Worm (Caenorhabditis elegans) whole organism, L4 larva: ENCODE results near the gene unk-1.

Experiments
- Y48G9A.11 ChIP-seq: fragments of 200-800 bp; sonication (Bioruptor generic); IDR thresholded peaks from 2 replicates; pipeline ENCODE4 v1.3.6; 2022; ENCODE audit warnings: missing genetic modification reagents, missing genetic modification characterization, missing compliant biosample characterization
- ama-1 ChIP-seq: fragments of 150-350 bp; optimal IDR thresholded peaks from 2 replicates; lab custom pipeline; 2014; ENCODE audit warnings: inconsistent platforms, mixed read lengths
- arid-1 ChIP-seq: fragments of 200-800 bp; sonication (Bioruptor generic); conservative IDR thresholded peaks from 2 replicates; pipeline ENCODE4 v1.3.6; 2022; ENCODE audit warnings: missing genetic modification reagents, missing genetic modification characterization, missing compliant biosample characterization
- ces-1 ChIP-seq: fragments of 150-350 bp; sonication (generic microtip); optimal IDR thresholded peaks from 4 replicates; lab custom pipeline; 2014; ENCODE audit warnings: missing biosample characterization, missing genetic modification reagents, missing genetic modification characterization
- daf-16 ChIP-seq, 3 experiments: sonication (generic microtip); optimal IDR thresholded peaks; 2 replicates each; lab custom pipeline; 2016 to 2017; ENCODE audit warnings: missing genetic modification characterization in 3 of 3, missing genetic modification reagents in 3 of 3, mild to moderate bottlenecking in 2 of 3, missing compliant biosample characterization in 2 of 3, missing biosample characterization in 1 of 3, moderate library complexity in 1 of 3
- zfp-3 ChIP-seq: fragments of 200-800 bp; sonication (Bioruptor generic); conservative IDR thresholded peaks from 2 replicates; pipeline ENCODE4 v1.3.6; 2022; ENCODE audit warnings: missing genetic modification reagents, missing genetic modification characterization, missing compliant biosample characterization

The unk-1 gene

ce11 chrX:8074527-8074926 is 59.7 kb downstream of the unk-1 start (continued):
- no peak for TF ChIP-seq daf-16 (GFP tag; optimal IDR thresholded peaks at IDR 0.05; lab: Kevin White, UChicago)
- TF ChIP-seq daf-16 (tag; optimal IDR thresholded peaks at IDR 0.05; lab: Kevin White, UChicago) = peak; percentile 39
- no peak for TF ChIP-seq Y48G9A.11 (GFP tag; lab: Robert Waterston, UW)
- TF ChIP-seq ama-1 (lab: Kevin White, UChicago) = no peak
- no peak for TF ChIP-seq arid-1
- TF ChIP-seq ces-1 (GFP tag; lab: Kevin White, UChicago) = no peak
- TF ChIP-seq zfp-3 (GFP tag; lab: Robert Waterston, UW) = no peak
